Worm (Caenorhabditis elegans): ENCODE results near the gene ugt-3.

Gene ugt-3

ce11 chrV:12759660-12760059, 40.4 kb downstream of the ugt-3 start, which contains the start of gene papl-1:
Gene papl-1, minus strand, starts transcription at chrV:12759760.
- TF ChIP-seq unc-55 (GFP tag; optimal IDR thresholded peaks at IDR 0.05), result no peak
- no peak for TF ChIP-seq pax-1 (tag; optimal IDR thresholded peaks at IDR 0.05)
- no peak for TF ChIP-seq ets-4 (tag; optimal IDR thresholded peaks at IDR 0.05)
- TF ChIP-seq pros-1 (tag; optimal IDR thresholded peaks at IDR 0.05), result no peak
- no peak for TF ChIP-seq ttx-3 (tag; optimal IDR thresholded peaks at IDR 0.05)
- TF ChIP-seq ceh-34 (tag; optimal IDR thresholded peaks at IDR 0.05), result no peak
- TF ChIP-seq odd-2 (tag; optimal IDR thresholded peaks at IDR 0.05), result no peak
- TF ChIP-seq ceh-31 (tag; optimal IDR thresholded peaks at IDR 0.05), result no peak

DNA sequence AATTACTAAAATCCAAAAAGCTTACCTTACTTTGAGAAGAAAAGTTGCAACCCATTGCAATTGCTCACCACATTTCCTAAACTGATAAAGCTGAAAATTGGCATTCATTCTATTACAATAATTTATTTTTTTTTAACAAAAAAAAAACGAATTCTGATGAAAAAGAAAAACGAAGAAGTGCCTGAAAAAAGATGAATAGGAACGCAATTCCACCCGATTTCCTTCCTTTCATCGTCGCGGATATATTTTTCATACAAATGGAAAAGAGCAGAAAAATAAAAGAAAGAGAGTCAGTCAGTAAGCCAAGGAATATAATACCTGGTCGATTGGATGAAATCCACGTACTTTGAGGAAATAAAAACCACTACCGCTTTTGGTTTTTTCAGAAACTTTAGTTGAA, 45.2 kb downstream of the ugt-3 start, which contains the start of gene gpa-13:
Gene gpa-13, minus strand, starts transcription at position 101 of the 400 bp plus-strand sequence.
- TF ChIP-seq hlh-6 (tag; optimal IDR thresholded peaks at IDR 0.05) (no peak), ceh-2 (tag; optimal IDR thresholded peaks at IDR 0.05) (no peak), ceh-22 (tag; optimal IDR thresholded peaks at IDR 0.05) (no peak), Y22D7AL.16 (tag; optimal IDR thresholded peaks at IDR 0.05) (no peak), tbx-2 (tag; optimal IDR thresholded peaks at IDR 0.05) (no peak), ahr-1 (tag; optimal IDR thresholded peaks at IDR 0.05) (no peak), ceh-9 (tag; optimal IDR thresholded peaks at IDR 0.05) (no peak), sdc-2 (tag; optimal IDR thresholded peaks at IDR 0.05) (no peak), odd-2 (tag; optimal IDR thresholded peaks at IDR 0.05) (no peak), ceh-18 (tag; optimal IDR thresholded peaks at IDR 0.05) (no peak)

DNA sequence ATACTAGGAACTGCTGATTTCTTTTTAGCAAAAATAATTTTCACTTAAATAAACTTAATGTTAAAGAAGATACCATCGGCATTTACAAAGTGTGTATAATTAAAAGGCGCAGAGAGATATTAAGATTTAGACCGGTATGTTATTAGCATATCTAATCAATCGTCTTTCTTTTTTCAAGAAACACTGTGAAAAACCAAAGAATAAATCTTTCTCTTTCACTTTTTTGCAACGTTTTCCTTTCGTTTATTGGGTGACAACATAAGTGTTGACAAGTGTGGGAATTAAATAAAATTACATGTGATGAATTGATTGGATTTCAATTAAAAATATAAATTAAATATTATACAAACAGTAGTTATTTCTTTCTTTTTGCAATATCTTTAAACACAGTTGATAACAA, 47.7 kb downstream of the ugt-3 start, which contains the start of gene C15C8.8:
Gene C15C8.8, minus strand, starts transcription at position 101 of the 400 bp plus-strand sequence.
- TF ChIP-seq hlh-13 (GFP tag; optimal IDR thresholded peaks at IDR 0.05) (no peak), ceh-48 (tag; optimal IDR thresholded peaks at IDR 0.05) (no peak), npax-4 (tag; optimal IDR thresholded peaks at IDR 0.05) (no peak)

DNA sequence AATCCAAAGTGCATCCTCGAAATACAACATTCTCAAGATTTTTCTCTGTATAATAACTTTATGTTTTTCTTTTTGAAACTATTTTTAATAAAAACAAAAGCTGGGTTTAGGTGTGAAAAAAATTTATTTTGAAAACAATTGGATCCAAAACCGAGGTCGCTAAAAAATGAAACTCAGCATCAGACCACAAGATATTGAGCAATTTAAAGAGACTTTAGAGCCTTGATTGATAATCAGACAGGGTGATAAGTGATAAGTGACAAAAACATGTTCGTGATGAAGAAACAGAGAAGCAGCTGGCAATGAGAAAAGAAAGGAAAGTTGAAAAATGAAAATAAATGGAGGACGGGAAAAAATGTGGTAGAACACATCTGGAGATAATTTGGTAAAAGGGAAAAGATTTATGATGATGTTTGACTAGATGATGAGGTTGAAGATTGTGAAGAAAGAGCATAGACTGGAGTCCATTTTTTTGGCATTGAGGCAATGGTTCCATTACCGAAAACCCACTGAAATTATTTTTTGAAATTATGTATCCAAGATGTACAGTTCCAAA, 48.5 kb downstream of the ugt-3 start, which contains the start of gene C15C8.6:
Gene C15C8.6, minus strand, starts transcription at position 51 of the 556 bp plus-strand sequence.
- TF ChIP-seq ref-2 (tag; optimal IDR thresholded peaks at IDR 0.05) (no peak), ets-4 (tag; optimal IDR thresholded peaks at IDR 0.05) (no peak), pha-4 (tag; optimal IDR thresholded peaks at IDR 0.05) (no peak), K02D7.2 (tag; optimal IDR thresholded peaks at IDR 0.05) (no peak), ceh-6 (GFP tag; optimal IDR thresholded peaks at IDR 0.05) (no peak), mec-3 (tag; optimal IDR thresholded peaks at IDR 0.05; ENCODE audit: borderline replicate concordance) (no peak), ceh-45 (GFP tag; IDR thresholded peaks at IDR 0.05) (no peak), T23F11.4 (GFP tag; optimal IDR thresholded peaks at IDR 0.05) (no peak), ceh-22 (tag; optimal IDR thresholded peaks at IDR 0.05) (no peak), gmeb-2 (tag; optimal IDR thresholded peaks at IDR 0.05) (no peak), che-1 (tag; optimal IDR thresholded peaks at IDR 0.05) (no peak), ceh-24 (tag; optimal IDR thresholded peaks at IDR 0.05) (no peak), C38D4.7 (GFP tag; optimal IDR thresholded peaks at IDR 0.05) (no peak), syd-9 (tag; optimal IDR thresholded peaks at IDR 0.05) (no peak), C08G9.2 (tag; optimal IDR thresholded peaks at IDR 0.05) (no peak), ama-1 (optimal IDR thresholded peaks at IDR 0.05) (no peak), fax-1 (tag; optimal IDR thresholded peaks at IDR 0.05) (no peak), pha-2 (tag; optimal IDR thresholded peaks at IDR 0.05) (no peak), hlh-15 (tag; optimal IDR thresholded peaks at IDR 0.05) (no peak), tbx-7 (tag; optimal IDR thresholded peaks at IDR 0.05) (no peak)
